Fruit fly (Drosophila melanogaster): Measurements from ENCODE around the gene dop.

Gene dop

dm6 chr3L:15587445-15588381, 21.9 kb downstream of the dop start, which contains the start of gene CG7656 (continued):
- TF ChIP-seq Bdp1 (GFP tag; optimal IDR thresholded peaks at IDR 0.05) (peak; percentile 64), CG15601 (tag; optimal IDR thresholded peaks at IDR 0.05) (no peak), CG10462 (GFP tag; optimal IDR thresholded peaks at IDR 0.05) (peak; percentile 33), Oli (tag; optimal IDR thresholded peaks at IDR 0.05) (peak; percentile 1), Fer1 (GFP tag; optimal IDR thresholded peaks at IDR 0.05) (no peak), CG4730 (GFP tag; IDR thresholded peaks at IDR 0.05) (peak; percentile 14; the same call in 1 of the 2 replicates), CG4707 (GFP tag; optimal IDR thresholded peaks at IDR 0.05) (peak; percentile 52), CG34422 (GFP tag; IDR thresholded peaks at IDR 0.05) (peak; percentile 58; the same call in 2 of the 3 replicates), dm (GFP tag; optimal IDR thresholded peaks at IDR 0.05) (peak; percentile 78), Hsf (GFP tag; optimal IDR thresholded peaks at IDR 0.05) (peak; percentile 74), CG8478 (optimal IDR thresholded peaks at IDR 0.05) (no peak), CG7372 (GFP tag; IDR thresholded peaks at IDR 0.05) (peak; percentile 68), CG17359 (tag; optimal IDR thresholded peaks at IDR 0.05) (peak; percentile 39), CG11504 (tag; optimal IDR thresholded peaks at IDR 0.05) (peak; percentile 41), Dll (GFP tag; IDR thresholded peaks at IDR 0.05; ENCODE audit: partially characterized antibody) (0 out of 4 replicates have a peak, but pooled peaks have one; percentile 17), CG10565 (GFP tag; optimal IDR thresholded peaks at IDR 0.05) (no peak), Kr (GFP tag; optimal IDR thresholded peaks at IDR 0.05) (no peak), schlank (tag; optimal IDR thresholded peaks at IDR 0.05) (peak; percentile 47), CG7987 (GFP tag; optimal IDR thresholded peaks at IDR 0.05) (peak; percentile 50), unpg (GFP tag; optimal IDR thresholded peaks at IDR 0.05) (peak; percentile 52), croc (GFP tag; conservative IDR thresholded peaks at IDR 0.05) (no peak; the same call in 2 of the 3 replicates), CG8924 (tag; optimal IDR thresholded peaks at IDR 0.05) (peak; percentile 55), Nf-YB (GFP tag; optimal IDR thresholded peaks at IDR 0.05) (no peak), CG4328 (GFP tag; optimal IDR thresholded peaks at IDR 0.05) (no peak), sna (GFP tag; IDR thresholded peaks at IDR 0.05; ENCODE audit: partially characterized antibody) (no peak), al (GFP tag; IDR thresholded peaks at IDR 0.05) (peak; percentile 62), bigmax (GFP tag; optimal IDR thresholded peaks at IDR 0.05) (no peak), CG31224 (GFP tag; IDR thresholded peaks at IDR 0.05) (peak; percentile 54; the same call in 1 of the 2 replicates), trh (GFP tag; optimal IDR thresholded peaks at IDR 0.05) (no peak), CG17385 (GFP tag; optimal IDR thresholded peaks at IDR 0.05) (peak; percentile 27), wek (GFP tag; optimal IDR thresholded peaks at IDR 0.05) (peak; percentile 17), CG12104 (GFP tag; optimal IDR thresholded peaks at IDR 0.05) (no peak), Rx (GFP tag; IDR thresholded peaks at IDR 0.05) (0 out of 2 replicates have a peak, but pooled peaks have one; percentile 10), vnd (GFP tag; IDR thresholded peaks at IDR 0.05; ENCODE audit: partially characterized antibody) (no peak), Side (GFP tag; optimal IDR thresholded peaks at IDR 0.05) (peak; percentile 64), CG3407 (GFP tag; optimal IDR thresholded peaks at IDR 0.05) (no peak), aop (GFP tag; IDR thresholded peaks at IDR 0.05) (peak; percentile 54; the same call in 1 of the 2 replicates), Dbx (GFP tag; IDR thresholded peaks at IDR 0.05) (peak; percentile 64; the same call in 2 of the 3 replicates), Lim3 (GFP tag; IDR thresholded peaks at IDR 0.05) (no peak), CG2712 (tag; optimal IDR thresholded peaks at IDR 0.05) (peak; percentile 9), CG10366 (GFP tag; IDR thresholded peaks at IDR 0.05) (peak; percentile 60), br (optimal IDR thresholded peaks at IDR 0.05) (no peak), Max (GFP tag; optimal IDR thresholded peaks at IDR 0.05) (peak; percentile 43), CG6254 (GFP tag; optimal IDR thresholded peaks at IDR 0.05) (no peak), CG11093 (GFP tag; IDR thresholded peaks at IDR 0.05) (no peak), Fer3 (tag; optimal IDR thresholded peaks at IDR 0.05) (peak; percentile 37), chif (GFP tag; optimal IDR thresholded peaks at IDR 0.05) (peak in 1 of 2 experiments; percentile 80), sd (tag; optimal IDR thresholded peaks at IDR 0.05) (peak; percentile 99)

All from whole organism, embryonic.